Fruit fly (Drosophila melanogaster) whole organism, prepupa: Measurements from ENCODE around the gene Obp99c.

Experiments
- CG10669 ChIP-seq: fragments of 200-800 bp; sonication (Bioruptor generic); optimal IDR thresholded peaks from 3 replicates; lab custom pipeline; 2018; ENCODE audit warnings: missing biosample characterization, mild to moderate bottlenecking, missing genetic modification characterization, moderate library complexity
- CG11294 ChIP-seq: fragments of 200-800 bp; sonication (Bioruptor generic); IDR thresholded peaks from 2 replicates; pipeline ENCODE4 v1.3.6; 2022; ENCODE audit warnings: missing biosample characterization, missing genetic modification characterization
- CG11762 ChIP-seq: fragments of 200-800 bp; sonication (Bioruptor generic); optimal IDR thresholded peaks from 3 replicates; lab custom pipeline; 2016; ENCODE audit warnings: missing biosample characterization, missing genetic modification characterization; ENCODE audit not compliant: insufficient read depth
- CG11902 ChIP-seq: fragments of 200-800 bp; sonication (Bioruptor generic); optimal IDR thresholded peaks from 3 replicates; lab custom pipeline; 2016; ENCODE audit warnings: missing biosample characterization, missing genetic modification characterization
- CG15336 ChIP-seq: fragments of 200-800 bp; sonication (Bioruptor generic); IDR thresholded peaks from 2 replicates; pipeline ENCODE4 v1.3.6; 2022; ENCODE audit warnings: missing biosample characterization, missing genetic modification characterization
- CG3032 ChIP-seq: fragments of 200-800 bp; optimal IDR thresholded peaks from 2 replicates; lab custom pipeline; 2019; ENCODE audit warnings: missing biosample characterization, mild to moderate bottlenecking, missing genetic modification characterization, moderate library complexity
- CG34406 ChIP-seq: fragments of 200-800 bp; sonication (Bioruptor generic); optimal IDR thresholded peaks from 3 replicates; lab custom pipeline; 2016; ENCODE audit warnings: missing biosample characterization, missing genetic modification characterization
- CG3919 ChIP-seq: fragments of 200-800 bp; sonication (Bioruptor generic); optimal IDR thresholded peaks from 3 replicates; lab custom pipeline; 2016; ENCODE audit warnings: missing biosample characterization, missing genetic modification characterization
- CG4318 ChIP-seq: fragments of 200-800 bp; sonication (Bioruptor generic); optimal IDR thresholded peaks from 3 replicates; lab custom pipeline; 2017; ENCODE audit warnings: missing biosample characterization, mild to moderate bottlenecking, missing genetic modification characterization
- CG6163 ChIP-seq: fragments of 200-800 bp; sonication (Bioruptor generic); IDR thresholded peaks from 3 replicates; pipeline ENCODE4 v1.3.6; 2022; ENCODE audit warnings: missing biosample characterization, missing genetic modification characterization
- CG6276 ChIP-seq: fragments of 200-800 bp; sonication (Bioruptor generic); optimal IDR thresholded peaks from 2 replicates; lab custom pipeline; 2017; ENCODE audit warnings: missing biosample characterization, mild to moderate bottlenecking, missing genetic modification characterization
- CG6792 ChIP-seq: fragments of 200-800 bp; sonication (Bioruptor generic); optimal IDR thresholded peaks from 3 replicates; lab custom pipeline; 2016; ENCODE audit warnings: missing biosample characterization, missing genetic modification characterization
- CG6854 ChIP-seq: fragments of 200-800 bp; sonication (Bioruptor generic); optimal IDR thresholded peaks from 2 replicates; lab custom pipeline; 2017; ENCODE audit warnings: missing biosample characterization, mild to moderate bottlenecking, missing genetic modification characterization
- CG7368 ChIP-seq: fragments of 200-800 bp; sonication (Bioruptor generic); optimal IDR thresholded peaks from 3 replicates; lab custom pipeline; 2016; ENCODE audit warnings: missing biosample characterization, missing genetic modification characterization
- CG8119 ChIP-seq: fragments of 200-800 bp; sonication (Bioruptor generic); IDR thresholded peaks from 3 replicates; pipeline ENCODE4 v1.3.6; 2022; ENCODE audit warnings: missing biosample characterization, missing genetic modification characterization
- CG8319 ChIP-seq: fragments of 200-800 bp; sonication (Bioruptor generic); optimal IDR thresholded peaks from 3 replicates; lab custom pipeline; 2016; ENCODE audit warnings: missing biosample characterization, missing genetic modification characterization
- CG9139 ChIP-seq: fragments of 200-800 bp; sonication (Bioruptor generic); optimal IDR thresholded peaks from 3 replicates; lab custom pipeline; 2017; ENCODE audit warnings: missing biosample characterization, mild to moderate bottlenecking, missing genetic modification characterization
- Eip75B ChIP-seq: fragments of 200-800 bp; sonication (Bioruptor generic); optimal IDR thresholded peaks from 3 replicates; lab custom pipeline; 2016; ENCODE audit warnings: missing biosample characterization, missing genetic modification characterization
- Eip93F ChIP-seq: fragments of 200-800 bp; sonication (Bioruptor generic); optimal IDR thresholded peaks from 2 replicates; lab custom pipeline; 2016; ENCODE audit warnings: missing biosample characterization, mild to moderate bottlenecking, missing genetic modification characterization
- Ets21C ChIP-seq: fragments of 200-800 bp; sonication (Bioruptor generic); optimal IDR thresholded peaks from 3 replicates; lab custom pipeline; 2016; ENCODE audit warnings: missing biosample characterization, missing genetic modification characterization
- Ets96B ChIP-seq: fragments of 200-800 bp; optimal IDR thresholded peaks from 2 replicates; lab custom pipeline; 2019; ENCODE audit warnings: missing biosample characterization, mild to moderate bottlenecking, missing genetic modification characterization, moderate library complexity
- Hr39 ChIP-seq: fragments of 200-800 bp; sonication (Bioruptor generic); optimal IDR thresholded peaks from 2 replicates; lab custom pipeline; 2016; ENCODE audit warnings: missing biosample characterization, missing genetic modification characterization
- Hr4 ChIP-seq: fragments of 200-800 bp; sonication (Bioruptor generic); optimal IDR thresholded peaks from 3 replicates; lab custom pipeline; 2016; ENCODE audit warnings: missing biosample characterization, missing genetic modification characterization
- Lpt ChIP-seq: fragments of 200-800 bp; sonication (Bioruptor generic); optimal IDR thresholded peaks from 3 replicates; lab custom pipeline; 2016; ENCODE audit warnings: missing biosample characterization, missing genetic modification characterization
- Met ChIP-seq: fragments of 200-800 bp; sonication (Bioruptor generic); optimal IDR thresholded peaks from 3 replicates; lab custom pipeline; 2016; ENCODE audit warnings: missing biosample characterization, missing genetic modification characterization
- OdsH ChIP-seq: fragments of 200-800 bp; sonication (Bioruptor generic); optimal IDR thresholded peaks from 3 replicates; lab custom pipeline; 2016; ENCODE audit warnings: missing biosample characterization, missing genetic modification characterization
- acj6 ChIP-seq: fragments of 200-800 bp; sonication (Bioruptor generic); optimal IDR thresholded peaks from 3 replicates; lab custom pipeline; 2016; ENCODE audit warnings: missing biosample characterization, missing genetic modification characterization
- cyc ChIP-seq: fragments of 200-800 bp; sonication (Bioruptor generic); optimal IDR thresholded peaks from 3 replicates; lab custom pipeline; 2016; ENCODE audit warnings: missing biosample characterization, missing genetic modification characterization
- dac ChIP-seq: fragments of 200-800 bp; sonication (Bioruptor generic); optimal IDR thresholded peaks from 2 replicates; lab custom pipeline; 2017; ENCODE audit warnings: missing biosample characterization, mild to moderate bottlenecking, missing genetic modification characterization
- dsx ChIP-seq: fragments of 200-800 bp; optimal IDR thresholded peaks from 3 replicates; lab custom pipeline; 2019; ENCODE audit warnings: missing biosample characterization, mild to moderate bottlenecking, missing genetic modification characterization, moderate library complexity; ENCODE audit not compliant: poor library complexity, severe bottlenecking
- eg ChIP-seq: fragments of 200-800 bp; sonication (Bioruptor generic); IDR thresholded peaks from 3 replicates; pipeline ENCODE4 v1.3.6; 2022; ENCODE audit warnings: missing biosample characterization, missing genetic modification characterization
- esn ChIP-seq: fragments of 200-800 bp; sonication (Bioruptor generic); optimal IDR thresholded peaks from 2 replicates; lab custom pipeline; 2016; ENCODE audit warnings: missing biosample characterization, mild to moderate bottlenecking, missing genetic modification characterization, moderate library complexity
- fd59A ChIP-seq: fragments of 200-800 bp; sonication (Bioruptor generic); optimal IDR thresholded peaks from 2 replicates; lab custom pipeline; 2017; ENCODE audit warnings: missing biosample characterization, mild to moderate bottlenecking, missing genetic modification characterization, missing genetic modification reagents
- fd85E ChIP-seq: fragments of 200-800 bp; sonication (Bioruptor generic); optimal IDR thresholded peaks from 3 replicates; lab custom pipeline; 2016; ENCODE audit warnings: missing biosample characterization, missing genetic modification characterization
- fkh ChIP-seq: fragments of 200-800 bp; sonication (Bioruptor generic); optimal IDR thresholded peaks from 3 replicates; lab custom pipeline; 2017; ENCODE audit warnings: missing biosample characterization, mild to moderate bottlenecking, missing genetic modification characterization, moderate library complexity
- net ChIP-seq: fragments of 200-800 bp; sonication (Bioruptor generic); optimal IDR thresholded peaks from 3 replicates; lab custom pipeline; 2016; ENCODE audit warnings: missing biosample characterization, missing genetic modification characterization
- pdm3 ChIP-seq: fragments of 200-800 bp; sonication (Bioruptor generic); optimal IDR thresholded peaks from 3 replicates; lab custom pipeline; 2016; ENCODE audit warnings: missing biosample characterization, missing genetic modification characterization
- salr ChIP-seq, 2 experiments: fragments of 200-800 bp; sonication (Bioruptor generic); optimal IDR thresholded peaks; 3 replicates each; lab custom pipeline; 2016 to 2018; ENCODE audit warnings: missing biosample characterization in 2 of 2, missing genetic modification characterization in 2 of 2, mild to moderate bottlenecking in 1 of 2
- spab ChIP-seq: fragments of 200-800 bp; sonication (Bioruptor generic); optimal IDR thresholded peaks from 2 replicates; lab custom pipeline; 2017; ENCODE audit warnings: missing biosample characterization, mild to moderate bottlenecking, missing genetic modification characterization, missing genetic modification reagents
- ss ChIP-seq, 2 experiments: fragments of 200-800 bp; sonication (Bioruptor generic); optimal IDR thresholded peaks; 2 replicates in 1 of 2; 3 replicates in 1 of 2; lab custom pipeline; 2017 to 2018; ENCODE audit warnings: mild to moderate bottlenecking in 2 of 2, missing biosample characterization in 2 of 2, missing genetic modification characterization in 2 of 2, moderate library complexity in 1 of 2
- svp ChIP-seq: fragments of 200-800 bp; sonication (Bioruptor generic); peaks from one replicate; lab custom pipeline; 2016; ENCODE audit warnings: missing biosample characterization, missing genetic modification characterization
- vri ChIP-seq: fragments of 200-800 bp; sonication (Bioruptor generic); optimal IDR thresholded peaks from 3 replicates; lab custom pipeline; 2016; ENCODE audit warnings: missing biosample characterization, mild to moderate bottlenecking, missing genetic modification characterization

Gene Obp99c

DNA sequence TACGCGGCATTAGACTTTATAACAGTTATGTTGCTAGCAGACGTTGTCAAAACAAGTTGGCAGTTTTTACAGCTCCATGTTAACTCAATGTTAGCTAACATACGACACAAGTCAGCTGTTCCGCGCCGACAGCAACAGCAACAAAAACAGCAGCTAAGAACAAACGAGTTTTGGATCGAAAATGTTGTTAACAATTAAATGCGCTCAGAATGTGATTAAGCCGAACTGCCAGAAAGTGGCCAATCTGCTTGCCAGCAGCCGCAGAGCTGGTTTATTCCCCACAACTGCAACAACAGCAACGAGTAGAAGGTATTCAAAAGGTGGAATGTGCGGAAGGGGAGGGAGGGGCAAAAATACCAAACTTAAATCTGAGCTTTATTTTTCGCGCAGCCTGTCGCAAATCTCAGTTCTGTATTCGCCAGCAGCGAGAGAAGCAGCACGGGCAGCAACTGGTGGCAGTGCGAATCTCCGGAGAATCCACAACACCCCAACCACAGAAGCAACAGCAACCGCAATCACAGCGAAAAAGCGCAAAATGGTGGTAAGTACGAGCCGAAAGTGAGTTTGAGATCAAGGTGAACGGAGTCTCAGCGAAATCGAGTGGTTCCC is 34.0 kb upstream of the Obp99c start, which contains the start of gene Pcd (continued):
- TF ChIP-seq CG11294 (GFP tag; lab: Robert Waterston, UW) (no peak), esn (GFP tag; lab: Kevin White, UChicago) (peak; percentile 1), CG10669 (GFP tag; lab: Kevin White, UChicago) (no peak), acj6 (GFP tag; lab: Kevin White, UChicago) (no peak), OdsH (GFP tag; lab: Kevin White, UChicago) (no peak), svp (GFP tag; lab: Kevin White, UChicago) (peak; percentile 87), Ets21C (GFP tag; lab: Kevin White, UChicago) (no peak)

DNA sequence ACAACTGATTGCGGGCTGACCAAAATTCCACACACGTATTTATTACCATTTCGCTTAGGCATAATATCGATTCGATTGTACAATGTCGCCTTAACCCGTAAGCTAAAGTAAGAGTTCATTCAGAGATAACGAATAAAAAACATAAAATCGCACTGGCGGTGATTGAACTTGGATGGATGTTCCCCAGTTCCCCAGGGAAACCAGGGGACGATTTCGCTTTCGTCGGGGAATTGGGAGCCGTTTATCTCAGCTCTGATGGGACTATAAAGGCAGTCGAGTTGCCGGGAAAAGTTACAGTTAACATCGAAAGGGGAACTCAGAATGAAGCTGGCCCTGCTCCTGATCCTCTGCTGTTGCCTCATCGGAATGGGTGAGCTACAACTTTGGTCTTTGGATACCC is 33.1 kb upstream of the Obp99c start, which contains the start of gene CG34296:
TSS of gene CG34296 (plus strand) at position 301 of the 400 bp plus-strand sequence.
- TF ChIP-seq CG8119 (no peak), acj6 (GFP tag; lab: Kevin White, UChicago) (no peak), fd59A (no peak), pdm3 (GFP tag; lab: Kevin White, UChicago) (no peak)

DNA sequence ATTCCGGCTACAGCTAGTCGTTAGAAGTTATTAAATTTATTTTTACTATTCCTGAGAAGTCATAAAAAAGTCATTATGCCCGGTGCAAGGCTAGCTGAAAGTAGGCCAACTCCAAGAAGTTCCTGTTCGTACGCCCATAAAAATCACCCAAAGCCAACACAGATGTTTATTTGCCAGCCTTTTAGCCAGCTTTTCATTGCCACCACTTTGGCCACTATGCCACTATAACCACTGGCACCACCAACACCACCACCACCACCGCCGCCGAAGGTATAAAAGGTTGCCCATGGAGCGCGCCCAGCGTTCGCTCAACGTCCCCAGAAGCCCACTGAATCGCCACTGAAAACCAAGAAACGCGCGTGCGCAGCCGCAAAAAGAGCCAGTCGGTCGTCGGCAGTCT is 29.3 kb upstream of the Obp99c start, which contains the start of gene CG15506:
TSS of gene CG15506 (plus strand) at position 301 of the 400 bp plus-strand sequence.
- 0 out of 3 replicates have a peak, but pooled peaks have one; percentile 25 for TF ChIP-seq CG8119
- TF ChIP-seq eg (GFP tag; lab: Robert Waterston, UW), result 0 out of 3 replicates have a peak, but pooled peaks have one; percentile 36
- TF ChIP-seq spab (GFP tag; lab: Kevin White, UChicago), result no peak
- 0 out of 2 replicates have a peak, but pooled peaks have one; percentile 7 for TF ChIP-seq CG15336 (GFP tag; lab: Robert Waterston, UW)
- no peak for TF ChIP-seq CG6792
- TF ChIP-seq CG6163, result 0 out of 3 replicates have a peak, but pooled peaks have one; percentile 11
- peak in 1 of 2 experiments; percentile 33 for TF ChIP-seq ss (GFP tag; optimal IDR thresholded peaks at IDR 0.05; lab: Kevin White, UChicago)

DNA sequence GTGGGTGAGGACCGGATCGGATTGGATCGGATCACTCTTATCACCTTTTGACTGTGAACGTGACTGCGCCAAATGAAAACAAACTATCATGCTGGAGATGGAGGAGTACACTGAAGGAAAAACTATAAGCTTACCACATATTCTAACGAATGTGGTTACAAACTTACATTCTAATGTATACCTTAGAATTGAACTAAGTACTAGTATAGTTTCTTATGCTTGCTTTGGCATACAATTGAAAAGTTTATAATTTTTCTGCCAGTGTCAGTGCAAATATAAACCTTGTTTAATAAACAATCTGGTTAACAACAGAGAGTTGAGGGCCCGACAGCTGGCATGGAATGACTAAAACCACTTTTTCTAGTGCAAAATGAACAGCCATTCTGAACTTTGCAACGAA is 28.4 kb upstream of the Obp99c start:
- TF ChIP-seq pdm3 (GFP tag; lab: Kevin White, UChicago), result no peak
- no peak for TF ChIP-seq Ets21C (GFP tag; lab: Kevin White, UChicago)
- TF ChIP-seq Eip93F (GFP tag; lab: Kevin White, UChicago), result no peak
- no peak for TF ChIP-seq acj6 (GFP tag; lab: Kevin White, UChicago)
- TF ChIP-seq CG3032 (tag; lab: Kevin White, UChicago), result peak; percentile 4
- peak; percentile 55 for TF ChIP-seq CG4318 (GFP tag; lab: Kevin White, UChicago)
- no peak for TF ChIP-seq Ets96B (tag; lab: Kevin White, UChicago)
- TF ChIP-seq fd59A, result no peak
- peak; percentile 24 for TF ChIP-seq Lpt
- TF ChIP-seq fd85E (GFP tag; lab: Kevin White, UChicago), result no peak
- TF ChIP-seq salr (GFP tag; optimal IDR thresholded peaks at IDR 0.05; lab: Kevin White, UChicago), result no peak
- no peak for TF ChIP-seq spab (GFP tag; lab: Kevin White, UChicago)
- peak; percentile 27 for TF ChIP-seq dac (GFP tag; lab: Kevin White, UChicago)
- TF ChIP-seq CG9139 (GFP tag; lab: Kevin White, UChicago), result no peak
- TF ChIP-seq net (GFP tag; lab: Kevin White, UChicago), result no peak
- peak; percentile 63 for TF ChIP-seq CG15336 (GFP tag; lab: Robert Waterston, UW)
- no peak for TF ChIP-seq cyc (GFP tag; lab: Kevin White, UChicago)
- TF ChIP-seq CG7368, result no peak
- TF ChIP-seq CG6276, result peak; percentile 17
- no peak for TF ChIP-seq Met (GFP tag; lab: Kevin White, UChicago)
- no peak for TF ChIP-seq dsx (GFP tag; lab: Kevin White, UChicago)
- TF ChIP-seq Eip75B, result no peak
- TF ChIP-seq CG11294 (GFP tag; lab: Robert Waterston, UW), result peak; percentile 33; the same call in 1 of the 2 replicates
- TF ChIP-seq CG3919 (GFP tag; lab: Kevin White, UChicago), result peak; percentile 6
- TF ChIP-seq CG6854 (GFP tag; lab: Kevin White, UChicago), result no peak
- TF ChIP-seq Hr4 (GFP tag; lab: Kevin White, UChicago), result peak; percentile 72
- peak; percentile 45; the same call in 2 of the 3 replicates for TF ChIP-seq CG6163
- no peak for TF ChIP-seq CG11902 (GFP tag; lab: Kevin White, UChicago)
- TF ChIP-seq fkh, result peak; percentile 22
- no peak for TF ChIP-seq CG10669 (GFP tag; lab: Kevin White, UChicago)
- no peak for TF ChIP-seq esn (GFP tag; lab: Kevin White, UChicago)
- no peak for TF ChIP-seq CG11762 (GFP tag; lab: Kevin White, UChicago)
- peak; percentile 4 for TF ChIP-seq Hr39 (GFP tag; lab: Kevin White, UChicago)
- TF ChIP-seq CG6792, result no peak
- no peak for TF ChIP-seq CG34406 (GFP tag; lab: Kevin White, UChicago)
- no peak for TF ChIP-seq vri
- TF ChIP-seq ss (GFP tag; optimal IDR thresholded peaks at IDR 0.05; lab: Kevin White, UChicago), result no peak
- no peak for TF ChIP-seq CG8319 (GFP tag; lab: Kevin White, UChicago)
